Fruit fly (Drosophila melanogaster): Measurements from ENCODE around the gene CG46025.

CG46025 gene

dm6 chr2L:7753874-7754273 lies at the start of gene CG46025:
CG46025 (plus strand) TSS chr2L:7754174.
- TF ChIP-seq Mnt (GFP tag; optimal IDR thresholded peaks at IDR 0.05) (no peak), Hr96 (GFP tag; optimal IDR thresholded peaks at IDR 0.05) (no peak), pad (GFP tag; optimal IDR thresholded peaks at IDR 0.05) (no peak), CG11617 (GFP tag; optimal IDR thresholded peaks at IDR 0.05) (no peak), CG1620 (GFP tag; optimal IDR thresholded peaks at IDR 0.05) (no peak), kay (GFP tag; ENCODE audit: borderline replicate concordance) (no peak), Clk (GFP tag; optimal IDR thresholded peaks at IDR 0.05) (no peak), tj (GFP tag; optimal IDR thresholded peaks at IDR 0.05) (no peak), CG33017 (tag; optimal IDR thresholded peaks at IDR 0.05) (no peak), ovo (GFP tag; optimal IDR thresholded peaks at IDR 0.05) (no peak), CG14711 (tag; optimal IDR thresholded peaks at IDR 0.05) (no peak), Crg-1 (GFP tag; optimal IDR thresholded peaks at IDR 0.05) (no peak), CG7045 (GFP tag; optimal IDR thresholded peaks at IDR 0.05) (no peak), cic (GFP tag; optimal IDR thresholded peaks at IDR 0.05) (no peak), cnc (optimal IDR thresholded peaks at IDR 0.05) (no peak), bab1 (GFP tag; optimal IDR thresholded peaks at IDR 0.05) (no peak), CG5204 (GFP tag; optimal IDR thresholded peaks at IDR 0.05) (no peak)

dm6 chr2L:7710580-7710979 lies 43.4 kb upstream of the CG46025 start, which contains the start of gene Ntl:
Ntl (plus strand) TSS chr2L:7710880.
- TF ChIP-seq ovo (GFP tag; optimal IDR thresholded peaks at IDR 0.05) (no peak), CG11617 (GFP tag; optimal IDR thresholded peaks at IDR 0.05) (no peak), toe (GFP tag; optimal IDR thresholded peaks at IDR 0.05) (no peak), CG1620 (GFP tag; optimal IDR thresholded peaks at IDR 0.05) (no peak), CG7101 (tag; optimal IDR thresholded peaks at IDR 0.05) (no peak), bab1 (GFP tag; optimal IDR thresholded peaks at IDR 0.05) (no peak), pad (GFP tag; optimal IDR thresholded peaks at IDR 0.05) (no peak), CG5204 (GFP tag; optimal IDR thresholded peaks at IDR 0.05) (no peak), cnc (optimal IDR thresholded peaks at IDR 0.05) (no peak), Clk (GFP tag; optimal IDR thresholded peaks at IDR 0.05) (no peak), Mnt (GFP tag; optimal IDR thresholded peaks at IDR 0.05) (no peak), Crg-1 (GFP tag; optimal IDR thresholded peaks at IDR 0.05) (no peak), tj (GFP tag; optimal IDR thresholded peaks at IDR 0.05) (no peak), kay (GFP tag; ENCODE audit: borderline replicate concordance) (no peak)

- no peak for TF ChIP-seq Hr96 (GFP tag; optimal IDR thresholded peaks at IDR 0.05)
- TF ChIP-seq toe (GFP tag; optimal IDR thresholded peaks at IDR 0.05): no peak
- TF ChIP-seq CG7045 (GFP tag; optimal IDR thresholded peaks at IDR 0.05): no peak
- TF ChIP-seq ovo (GFP tag; optimal IDR thresholded peaks at IDR 0.05): no peak
- no peak for TF ChIP-seq pad (GFP tag; optimal IDR thresholded peaks at IDR 0.05)
- TF ChIP-seq CG1620 (GFP tag; optimal IDR thresholded peaks at IDR 0.05): no peak
- TF ChIP-seq tj (GFP tag; optimal IDR thresholded peaks at IDR 0.05): no peak
- no peak for TF ChIP-seq cnc (optimal IDR thresholded peaks at IDR 0.05)
- TF ChIP-seq bab1 (GFP tag; optimal IDR thresholded peaks at IDR 0.05): no peak
- no peak for TF ChIP-seq CG5204 (GFP tag; optimal IDR thresholded peaks at IDR 0.05)
- TF ChIP-seq Clk (GFP tag; optimal IDR thresholded peaks at IDR 0.05): no peak
- no peak for TF ChIP-seq Mnt (GFP tag; optimal IDR thresholded peaks at IDR 0.05)
- no peak for TF ChIP-seq CG12768 (GFP tag; optimal IDR thresholded peaks at IDR 0.05)
- TF ChIP-seq cic (GFP tag; optimal IDR thresholded peaks at IDR 0.05): no peak
Measured at dm6 chr2L:7711034-7711685, 42.8 kb upstream of the CG46025 start.

- TF ChIP-seq cic (GFP tag; optimal IDR thresholded peaks at IDR 0.05) (no peak), cnc (optimal IDR thresholded peaks at IDR 0.05) (no peak), CG11617 (GFP tag; optimal IDR thresholded peaks at IDR 0.05) (no peak), Crg-1 (GFP tag; optimal IDR thresholded peaks at IDR 0.05) (no peak), ovo (GFP tag; optimal IDR thresholded peaks at IDR 0.05) (no peak), CG33017 (tag; optimal IDR thresholded peaks at IDR 0.05) (no peak), CG12768 (GFP tag; optimal IDR thresholded peaks at IDR 0.05) (no peak), Hr96 (GFP tag; optimal IDR thresholded peaks at IDR 0.05) (no peak), Clk (GFP tag; optimal IDR thresholded peaks at IDR 0.05) (no peak), bab1 (GFP tag; optimal IDR thresholded peaks at IDR 0.05) (no peak), CG7101 (tag; optimal IDR thresholded peaks at IDR 0.05) (no peak), pad (GFP tag; optimal IDR thresholded peaks at IDR 0.05) (no peak), tj (GFP tag; optimal IDR thresholded peaks at IDR 0.05) (no peak), CG14711 (tag; optimal IDR thresholded peaks at IDR 0.05) (no peak), CG1620 (GFP tag; optimal IDR thresholded peaks at IDR 0.05) (no peak), CG7045 (GFP tag; optimal IDR thresholded peaks at IDR 0.05) (no peak), CG5204 (GFP tag; optimal IDR thresholded peaks at IDR 0.05) (no peak), kay (GFP tag; ENCODE audit: borderline replicate concordance) (no peak)
Measured at dm6 chr2L:7716545-7716944, 37.4 kb upstream of the CG46025 start, which contains the start of gene CG33296. CG33296 (minus strand) TSS chr2L:7716645.

- TF ChIP-seq CG7045 (GFP tag; optimal IDR thresholded peaks at IDR 0.05): no peak
- TF ChIP-seq ovo (GFP tag; optimal IDR thresholded peaks at IDR 0.05): no peak
- no peak for TF ChIP-seq CG1620 (GFP tag; optimal IDR thresholded peaks at IDR 0.05)
- no peak for TF ChIP-seq cnc (optimal IDR thresholded peaks at IDR 0.05)
- TF ChIP-seq toe (GFP tag; optimal IDR thresholded peaks at IDR 0.05): no peak
- peak; percentile 35 for TF ChIP-seq kay (GFP tag; ENCODE audit: borderline replicate concordance)
Measured at dm6 chr2L:7719387-7719786, 34.6 kb upstream of the CG46025 start, which contains the start of gene CG13793. CG13793 (minus strand) TSS chr2L:7719487.

- TF ChIP-seq pad (GFP tag; optimal IDR thresholded peaks at IDR 0.05) (no peak), cnc (optimal IDR thresholded peaks at IDR 0.05) (no peak), Mnt (GFP tag; optimal IDR thresholded peaks at IDR 0.05) (no peak), kay (GFP tag; ENCODE audit: borderline replicate concordance) (peak; percentile 69)
Measured at dm6 chr2L:7722102-7722501, 31.9 kb upstream of the CG46025 start.

Data from whole organism, adult.